Worm (Caenorhabditis elegans): ENCODE results near the gene T08G5.3.

- TF ChIP-seq nhr-77 (tag; optimal IDR thresholded peaks at IDR 0.05), result no peak
- TF ChIP-seq lin-13 (GFP tag; optimal IDR thresholded peaks at IDR 0.05), result no peak
- no peak for TF ChIP-seq unc-39 (tag; optimal IDR thresholded peaks at IDR 0.05)
These were observed 13.6 kb downstream of the T08G5.3 start for ce11 chrV:14013638-14014037.

Measured in whole organism, L2 larva.